Fruit fly (Drosophila melanogaster) Kc167 (cell line): ENCODE results near the gene shi.

ENCODE experiments used
- Myc ChIP-seq: fragments of >200 bp; optimal IDR thresholded peaks from 2 replicates; lab custom pipeline; 2017; ENCODE audit warnings: missing external identifiers
- Sin3A ChIP-seq: fragments of >200 bp; optimal IDR thresholded peaks from 2 replicates; lab custom pipeline; 2018; ENCODE audit warnings: missing external identifiers
- h ChIP-seq: fragments of >200 bp; optimal IDR thresholded peaks from 3 replicates; lab custom pipeline; 2018; ENCODE audit warnings: missing external identifiers
- insv ChIP-seq: fragments of >200 bp; optimal IDR thresholded peaks from 3 replicates; lab custom pipeline; 2018; ENCODE audit warnings: missing external identifiers
- psq ChIP-seq: fragments of >200 bp; optimal IDR thresholded peaks from 2 replicates; lab custom pipeline; 2017; ENCODE audit warnings: missing external identifiers
- ttk ChIP-seq: sonication (Bioruptor generic); optimal IDR thresholded peaks from 2 replicates; lab custom pipeline; 2017; ENCODE audit warnings: missing external identifiers

- TF ChIP-seq psq (lab: Kevin White, UChicago) (no peak), Myc (lab: Kevin White, UChicago) (no peak), insv (no peak), h (lab: Kevin White, UChicago) (no peak), ttk (lab: Kevin White, UChicago) (no peak), Sin3A (lab: Kevin White, UChicago) (no peak)
Observed at dm6 chrX:15867863-15868262, 24.1 kb upstream of the shi start, which contains the start of gene Gapdh2.
